Fruit fly (Drosophila melanogaster): Measurements from ENCODE around the gene CG43861.

DNA sequence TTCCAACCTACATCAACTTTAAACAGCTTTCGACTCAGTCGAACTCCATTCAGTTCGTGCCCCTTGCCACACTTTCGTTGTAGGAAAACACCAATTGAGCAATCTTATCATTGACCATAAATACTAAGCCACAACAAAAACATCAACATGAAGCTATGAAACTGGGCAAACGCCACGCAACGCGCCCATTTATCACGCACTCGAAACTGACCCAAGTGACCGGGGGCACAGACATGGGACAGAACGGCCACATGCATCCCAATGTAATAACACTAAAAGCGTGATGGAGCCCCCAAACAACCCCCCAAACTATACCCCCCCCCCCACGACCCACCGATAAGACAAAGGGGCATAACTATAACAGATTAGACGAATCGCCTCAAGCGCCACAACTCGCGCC, 84.6 kb downstream of the CG43861 start:
- TF ChIP-seq Dll (optimal IDR thresholded peaks at IDR 0.05) (no peak), pan (optimal IDR thresholded peaks at IDR 0.05) (no peak), CG8478 (optimal IDR thresholded peaks at IDR 0.05) (no peak)
